Worm (Caenorhabditis elegans): ENCODE data around the gene B0228.1.

ce11 chrII:7773427-7773993 is 18.4 kb downstream of the B0228.1 start:
- no peak for TF ChIP-seq ztf-11 (tag; optimal IDR thresholded peaks at IDR 0.05)
- peak; percentile 52 for TF ChIP-seq ama-1 (optimal IDR thresholded peaks at IDR 0.05)
- no peak for TF ChIP-seq nfya-1 (tag; optimal IDR thresholded peaks at IDR 0.05; ENCODE audit: insufficient read depth)
- peak; percentile 15 for TF ChIP-seq elt-2 (tag; optimal IDR thresholded peaks at IDR 0.05)
